Worm (Caenorhabditis elegans) whole organism, L1 larva: ENCODE results near the gene tab-1.
A peak's percentile ranks its signal among the peaks of the same experiment; 100 is the strongest.

Source experiments
- C04F5.9 ChIP-seq: sonication (generic microtip); optimal IDR thresholded peaks from 2 replicates; lab custom pipeline; 2016; ENCODE audit warnings: missing genetic modification characterization, missing compliant biosample characterization
- C16A3.4 ChIP-seq: fragments of 150-350 bp; optimal IDR thresholded peaks from 2 replicates; lab custom pipeline; 2014; ENCODE audit warnings: missing biosample characterization, missing genetic modification characterization
- C34B4.2 ChIP-seq: sonication (generic microtip); optimal IDR thresholded peaks from 2 replicates; lab custom pipeline; 2017; ENCODE audit warnings: mild to moderate bottlenecking, missing genetic modification characterization, missing compliant biosample characterization
- F16B12.6 ChIP-seq: fragments of 150-350 bp; optimal IDR thresholded peaks from 2 replicates; lab custom pipeline; 2014; ENCODE audit warnings: missing biosample characterization, missing genetic modification characterization
- Y116A8C.19 ChIP-seq: sonication (generic microtip); optimal IDR thresholded peaks from 2 replicates; lab custom pipeline; 2016; ENCODE audit warnings: missing compliant biosample characterization, missing genetic modification characterization, borderline replicate concordance
- aly-2 ChIP-seq: fragments of 150-350 bp; optimal IDR thresholded peaks from 2 replicates; lab custom pipeline; 2014; ENCODE audit warnings: missing biosample characterization, missing genetic modification characterization
- ama-1 ChIP-seq: fragments of 150-350 bp; optimal IDR thresholded peaks from 2 replicates; lab custom pipeline; 2014
- blmp-1 ChIP-seq: fragments of 150-350 bp; optimal IDR thresholded peaks from 2 replicates; lab custom pipeline; 2014; ENCODE audit warnings: missing biosample characterization, missing genetic modification characterization
- ceh-8 ChIP-seq: fragments of 200-800 bp; sonication (Bioruptor generic); optimal IDR thresholded peaks from 2 replicates; lab custom pipeline; 2018; ENCODE audit warnings: mild to moderate bottlenecking, missing genetic modification characterization, moderate library complexity, missing compliant biosample characterization
- ceh-82 ChIP-seq, 3 experiments: fragments of 150-350 bp in 1 of 3; sonication (generic microtip) in 2 of 3; optimal IDR thresholded peaks; 2 replicates each; lab custom pipeline; 2014 to 2017; ENCODE audit warnings: missing biosample characterization in 3 of 3, missing genetic modification characterization in 3 of 3
- ceh-90 ChIP-seq: sonication (generic microtip); optimal IDR thresholded peaks from 2 replicates; lab custom pipeline; 2016; ENCODE audit warnings: missing genetic modification characterization, missing compliant biosample characterization
- ces-1 ChIP-seq: fragments of 150-350 bp; optimal IDR thresholded peaks from 2 replicates; lab custom pipeline; 2014; ENCODE audit warnings: missing biosample characterization, missing genetic modification reagents, missing genetic modification characterization
- dpl-1 ChIP-seq, 3 experiments: fragments of 150-350 bp in 2 of 3; sonication (generic microtip) in 1 of 3; optimal IDR thresholded peaks; 2 replicates each; lab custom pipeline; 2014 to 2017; ENCODE audit warnings: missing biosample characterization in 3 of 3, missing genetic modification characterization in 3 of 3, missing genetic modification reagents in 3 of 3
- dsc-1 ChIP-seq: sonication (generic microtip); optimal IDR thresholded peaks from 2 replicates; lab custom pipeline; 2016; ENCODE audit warnings: mild to moderate bottlenecking, missing genetic modification characterization, missing compliant biosample characterization
- efl-1 ChIP-seq, 4 experiments: fragments of 150-350 bp; optimal IDR thresholded peaks in 3 of 4; peaks in 1 of 4; 1 replicate in 1 of 4; 2 replicates in 3 of 4; lab custom pipeline; 2014; ENCODE audit warnings: missing biosample characterization in 2 of 4, missing genetic modification characterization in 2 of 4, missing genetic modification reagents in 2 of 4
- efl-3 ChIP-seq: fragments of 200-800 bp; sonication (Bioruptor generic); optimal IDR thresholded peaks from 2 replicates; lab custom pipeline; 2018; ENCODE audit warnings: mild to moderate bottlenecking, missing genetic modification characterization, missing compliant biosample characterization
- egl-27 ChIP-seq, 2 experiments: fragments of 150-350 bp in 1 of 2; sonication (generic microtip); optimal IDR thresholded peaks; 3 replicates each; lab custom pipeline; 2017 to 2018; ENCODE audit warnings: missing biosample characterization in 2 of 2, missing genetic modification characterization in 2 of 2, missing genetic modification reagents in 2 of 2
- elt-3 ChIP-seq, 6 experiments: fragments of 150-350 bp in 1 of 6; sonication (generic microtip); optimal IDR thresholded peaks; 2 replicates each; lab custom pipeline; 2017 to 2018; ENCODE audit warnings: missing biosample characterization in 6 of 6, missing genetic modification characterization in 6 of 6, inconsistent platforms in 1 of 6
- fkh-8 ChIP-seq: sonication (generic microtip); optimal IDR thresholded peaks from 2 replicates; lab custom pipeline; 2016; ENCODE audit warnings: mild to moderate bottlenecking, missing genetic modification characterization, missing compliant biosample characterization
- fos-1 ChIP-seq: fragments of 150-350 bp; optimal IDR thresholded peaks from 2 replicates; lab custom pipeline; 2014; ENCODE audit warnings: missing biosample characterization, missing genetic modification characterization
- hlh-17 ChIP-seq: fragments of 200-800 bp; sonication (Bioruptor generic); optimal IDR thresholded peaks from 2 replicates; lab custom pipeline; 2018; ENCODE audit warnings: missing genetic modification characterization, mild to moderate bottlenecking, missing compliant biosample characterization, moderate library complexity, borderline replicate concordance
- irx-1 ChIP-seq: sonication (generic microtip); optimal IDR thresholded peaks from 2 replicates; lab custom pipeline; 2016; ENCODE audit warnings: missing genetic modification characterization, missing compliant biosample characterization
- isw-1 ChIP-seq: fragments of 200-800 bp; sonication (Bioruptor generic); IDR thresholded peaks from 2 replicates; pipeline ENCODE4 v1.3.6; 2022; ENCODE audit warnings: missing genetic modification characterization, missing compliant biosample characterization
- jun-1 ChIP-seq: fragments of 150-350 bp; optimal IDR thresholded peaks from 2 replicates; lab custom pipeline; 2014; ENCODE audit warnings: missing biosample characterization, missing genetic modification reagents, missing genetic modification characterization
- lin-13 ChIP-seq: fragments of 150-350 bp; optimal IDR thresholded peaks from 2 replicates; lab custom pipeline; 2014; ENCODE audit warnings: missing biosample characterization, missing genetic modification reagents, missing genetic modification characterization
- lin-14 ChIP-seq: fragments of 200-800 bp; sonication (Bioruptor generic); optimal IDR thresholded peaks from 2 replicates; lab custom pipeline; 2018; ENCODE audit warnings: mild to moderate bottlenecking, missing genetic modification characterization, moderate library complexity, missing compliant biosample characterization
- lin-15B ChIP-seq: fragments of 150-350 bp; sonication (generic microtip); optimal IDR thresholded peaks from 3 replicates; lab custom pipeline; 2014; ENCODE audit warnings: missing biosample characterization, missing genetic modification characterization
- lin-35 ChIP-seq, 2 experiments: fragments of 150-350 bp; optimal IDR thresholded peaks; 2 replicates each; lab custom pipeline; 2014; ENCODE audit warnings: missing biosample characterization in 2 of 2, missing genetic modification characterization in 2 of 2, missing genetic modification reagents in 2 of 2
- lsy-2 ChIP-seq, 2 experiments: fragments of 150-350 bp; optimal IDR thresholded peaks; 2 replicates each; lab custom pipeline; 2014; ENCODE audit warnings: missing biosample characterization in 2 of 2, missing genetic modification characterization in 2 of 2
- mef-2 ChIP-seq: fragments of 150-350 bp; optimal IDR thresholded peaks from 2 replicates; lab custom pipeline; 2014; ENCODE audit warnings: missing biosample characterization, missing genetic modification characterization
- nhr-11 ChIP-seq: fragments of 150-350 bp; optimal IDR thresholded peaks from 2 replicates; lab custom pipeline; 2014; ENCODE audit warnings: missing biosample characterization, missing genetic modification characterization
- nhr-12 ChIP-seq: sonication (generic microtip); optimal IDR thresholded peaks from 2 replicates; lab custom pipeline; 2017; ENCODE audit warnings: missing biosample characterization, missing genetic modification characterization
- nhr-20 ChIP-seq: sonication (generic microtip); optimal IDR thresholded peaks from 2 replicates; lab custom pipeline; 2016; ENCODE audit warnings: mild to moderate bottlenecking, missing genetic modification characterization, missing compliant biosample characterization
- nhr-47 ChIP-seq: sonication (generic microtip); optimal IDR thresholded peaks from 2 replicates; lab custom pipeline; 2016; ENCODE audit warnings: mild to moderate bottlenecking, missing genetic modification characterization, moderate library complexity, missing compliant biosample characterization
- nhr-76 ChIP-seq: sonication (generic microtip); optimal IDR thresholded peaks from 2 replicates; lab custom pipeline; 2017; ENCODE audit warnings: missing biosample characterization, missing genetic modification characterization
- nhr-77 ChIP-seq: fragments of 150-350 bp; optimal IDR thresholded peaks from 2 replicates; lab custom pipeline; 2014; ENCODE audit warnings: missing biosample characterization, missing genetic modification characterization
- nhr-84 ChIP-seq: sonication (generic microtip); optimal IDR thresholded peaks from 2 replicates; lab custom pipeline; 2017; ENCODE audit warnings: missing biosample characterization, missing genetic modification characterization
- nhr-90 ChIP-seq: sonication (generic microtip); optimal IDR thresholded peaks from 2 replicates; lab custom pipeline; 2016; ENCODE audit warnings: mild to moderate bottlenecking, missing genetic modification characterization, missing compliant biosample characterization; ENCODE audit not compliant: poor library complexity
- pax-3 ChIP-seq: fragments of 200-800 bp; sonication (Bioruptor generic); optimal IDR thresholded peaks from 2 replicates; lab custom pipeline; 2018; ENCODE audit warnings: mild to moderate bottlenecking, missing genetic modification characterization, moderate library complexity, missing compliant biosample characterization
- rnt-1 ChIP-seq: sonication (generic microtip); optimal IDR thresholded peaks from 2 replicates; lab custom pipeline; 2016; ENCODE audit warnings: mild to moderate bottlenecking, missing genetic modification characterization, moderate library complexity, missing compliant biosample characterization
- skn-1 ChIP-seq: fragments of 150-350 bp; optimal IDR thresholded peaks from 2 replicates; lab custom pipeline; 2014; ENCODE audit warnings: missing biosample characterization, missing genetic modification characterization
- sox-4 ChIP-seq: sonication (generic microtip); optimal IDR thresholded peaks from 2 replicates; lab custom pipeline; 2016; ENCODE audit warnings: missing genetic modification characterization, missing compliant biosample characterization
- sptf-1 ChIP-seq: fragments of 150-350 bp; optimal IDR thresholded peaks from 2 replicates; lab custom pipeline; 2014; ENCODE audit warnings: missing biosample characterization, missing genetic modification characterization
- unc-130 ChIP-seq: fragments of 150-350 bp; optimal IDR thresholded peaks from 2 replicates; lab custom pipeline; 2017; ENCODE audit warnings: missing biosample characterization, missing genetic modification characterization, inconsistent platforms
- unc-30 ChIP-seq: sonication (generic microtip); optimal IDR thresholded peaks from 2 replicates; lab custom pipeline; 2017; ENCODE audit warnings: missing biosample characterization, missing genetic modification characterization
- unc-62 ChIP-seq: fragments of 150-350 bp; optimal IDR thresholded peaks from 2 replicates; lab custom pipeline; 2014; ENCODE audit warnings: missing biosample characterization, missing genetic modification reagents, missing genetic modification characterization
- unc-98 ChIP-seq: fragments of 200-800 bp; sonication (Bioruptor generic); IDR thresholded peaks from 2 replicates; pipeline ENCODE4 v1.3.6; 2022; ENCODE audit warnings: missing genetic modification characterization, missing compliant biosample characterization
- vab-15 ChIP-seq: sonication (generic microtip); optimal IDR thresholded peaks from 2 replicates; lab custom pipeline; 2017; ENCODE audit warnings: missing genotype, mild to moderate bottlenecking, missing genetic modification characterization, missing compliant biosample characterization
- xbp-1 ChIP-seq: sonication (generic microtip); optimal IDR thresholded peaks from 2 replicates; lab custom pipeline; 2016; ENCODE audit warnings: missing genetic modification characterization, missing compliant biosample characterization
- zag-1 ChIP-seq: fragments of 150-350 bp; optimal IDR thresholded peaks from 2 replicates; lab custom pipeline; 2014; ENCODE audit warnings: missing biosample characterization, missing genetic modification characterization
- zip-4 ChIP-seq: fragments of 200-800 bp; sonication (Bioruptor generic); optimal IDR thresholded peaks from 2 replicates; lab custom pipeline; 2018; ENCODE audit warnings: mild to moderate bottlenecking, missing genetic modification characterization, moderate library complexity, missing compliant biosample characterization
- ztf-11 ChIP-seq, 2 experiments: sonication (generic microtip); optimal IDR thresholded peaks; 2 replicates each; lab custom pipeline; 2016 to 2017; ENCODE audit warnings: missing genetic modification characterization in 2 of 2, missing biosample characterization in 1 of 2, missing compliant biosample characterization in 1 of 2

The tab-1 gene

DNA sequence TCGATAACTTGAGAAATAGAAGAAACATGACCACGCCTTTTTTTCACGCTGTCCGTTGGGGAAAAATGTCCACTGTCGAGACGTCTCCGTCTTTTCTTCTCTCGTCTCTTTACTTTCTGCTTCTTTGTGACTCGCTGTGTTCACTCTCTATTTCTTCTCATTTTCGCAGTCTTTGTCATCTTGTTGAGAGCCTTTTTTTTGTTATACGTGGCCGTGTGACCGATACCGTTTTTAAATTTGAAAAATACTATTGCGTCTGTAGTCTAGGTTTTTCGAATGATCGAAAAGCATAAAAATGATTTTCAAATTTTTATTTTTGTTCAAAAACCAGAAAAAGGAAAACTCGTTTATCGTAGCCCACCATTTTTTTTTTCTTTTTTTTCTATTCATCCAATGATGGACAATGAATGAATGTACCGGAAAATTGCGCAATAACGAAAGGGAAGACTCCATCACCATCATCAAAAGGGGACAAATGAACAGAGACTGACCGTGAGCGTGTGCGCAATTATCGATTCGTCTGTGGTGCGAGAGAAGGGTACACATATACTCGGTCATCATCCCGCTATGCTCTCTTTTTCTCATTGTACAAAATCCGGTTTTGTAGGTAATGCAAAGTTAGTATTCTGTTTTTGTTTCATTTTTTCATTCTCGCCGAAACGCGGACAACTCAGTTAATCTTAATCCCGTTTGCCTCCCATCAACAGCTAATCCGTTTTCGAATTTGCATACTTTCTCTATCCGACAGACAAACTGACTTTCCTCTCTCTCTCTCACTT lies 41.3 kb downstream of the tab-1 start (continued):
- TF ChIP-seq dpl-1 (GFP tag; optimal IDR thresholded peaks at IDR 0.05; lab: Kevin White, UChicago) (no peak), fkh-8 (tag; lab: Kevin White, UChicago) (no peak), sptf-1 (no peak), blmp-1 (tag; lab: Kevin White, UChicago) (peak; percentile 72), dsc-1 (no peak), ces-1 (no peak), nhr-12 (no peak), pax-3 (tag; lab: Kevin White, UChicago) (no peak), nhr-90 (tag; lab: Kevin White, UChicago) (no peak), lin-15B (tag; lab: Kevin White, UChicago) (no peak), isw-1 (no peak), C16A3.4 (tag; lab: Kevin White, UChicago) (no peak), Y116A8C.19 (tag; lab: Kevin White, UChicago) (no peak), zip-4 (GFP tag; lab: Kevin White, UChicago) (no peak), nhr-47 (no peak), unc-62 (GFP tag; lab: Kevin White, UChicago) (no peak), ceh-90 (tag; lab: Kevin White, UChicago) (no peak), rnt-1 (tag; lab: Kevin White, UChicago) (peak; percentile 14), efl-3 (GFP tag; lab: Kevin White, UChicago) (no peak), C34B4.2 (tag; lab: Kevin White, UChicago) (no peak), jun-1 (tag; lab: Kevin White, UChicago) (no peak), ceh-8 (GFP tag; lab: Kevin White, UChicago) (no peak), ama-1 (lab: Kevin White, UChicago) (no peak), hlh-17 (GFP tag; lab: Kevin White, UChicago) (no peak), skn-1 (tag; lab: Kevin White, UChicago) (peak; percentile 61), C04F5.9 (tag; lab: Kevin White, UChicago) (no peak), efl-1 (optimal IDR thresholded peaks at IDR 0.05; lab: Kevin White, UChicago) (peak in 1 of 2 experiments; percentile 11), efl-1 (GFP tag; optimal IDR thresholded peaks at IDR 0.05 in 1 of 2; lab: Kevin White, UChicago) (peak in 1 of 2 experiments; percentile 42), unc-30 (tag; lab: Kevin White, UChicago) (no peak), xbp-1 (tag; lab: Kevin White, UChicago) (no peak), sox-4 (tag; lab: Kevin White, UChicago) (no peak), lsy-2 (tag; optimal IDR thresholded peaks at IDR 0.05; lab: Kevin White, UChicago) (peak in 1 of 2 experiments; percentile 25), fos-1 (tag; lab: Kevin White, UChicago) (no peak), nhr-77 (tag; lab: Kevin White, UChicago) (no peak), unc-130 (no peak), mef-2 (no peak), ceh-82 (tag; optimal IDR thresholded peaks at IDR 0.05; lab: Kevin White, UChicago) (peak in 1 of 3 experiments; percentile 11), lin-35 (GFP tag; optimal IDR thresholded peaks at IDR 0.05; lab: Kevin White, UChicago) (no peak), vab-15 (tag; lab: Kevin White, UChicago) (no peak), elt-3 (tag; optimal IDR thresholded peaks at IDR 0.05; lab: Kevin White, UChicago) (no peak), unc-98 (GFP tag; lab: Robert Waterston, UW) (no peak), lin-13 (GFP tag; lab: Kevin White, UChicago) (no peak), irx-1 (no peak), ztf-11 (tag; optimal IDR thresholded peaks at IDR 0.05; lab: Kevin White, UChicago) (no peak), aly-2 (no peak), zag-1 (tag; lab: Kevin White, UChicago) (no peak), egl-27 (tag; optimal IDR thresholded peaks at IDR 0.05; lab: Kevin White, UChicago) (peak in 1 of 2 experiments; percentile 59), nhr-84 (tag; lab: Kevin White, UChicago) (no peak), nhr-11 (no peak), nhr-20 (tag; lab: Kevin White, UChicago) (no peak), nhr-76 (tag; lab: Kevin White, UChicago) (no peak), F16B12.6 (tag; lab: Kevin White, UChicago) (no peak), lin-14 (GFP tag; lab: Kevin White, UChicago) (peak; percentile 18)
